Fruit fly (Drosophila melanogaster) whole organism, adult: ENCODE results near the gene HipHop.

ENCODE experiments used
- CG11617 ChIP-seq: fragments of 200-800 bp; sonication (Bioruptor generic); optimal IDR thresholded peaks from 2 replicates; lab custom pipeline; 2017; ENCODE audit warnings: mild to moderate bottlenecking, missing biosample characterization, missing genetic modification reagents, missing genetic modification characterization
- CG12768 ChIP-seq: fragments of 200-800 bp; sonication (Bioruptor generic); optimal IDR thresholded peaks from 2 replicates; lab custom pipeline; 2017; ENCODE audit warnings: missing biosample characterization, missing genetic modification characterization, mild to moderate bottlenecking, moderate library complexity, missing genetic modification reagents
- CG14711 ChIP-seq: fragments of 200-800 bp; sonication (Bioruptor generic); optimal IDR thresholded peaks from 2 replicates; lab custom pipeline; 2018; ENCODE audit warnings: missing biosample characterization, mild to moderate bottlenecking, missing genetic modification characterization, moderate library complexity
- CG1620 ChIP-seq: fragments of 200-800 bp; sonication (Bioruptor generic); optimal IDR thresholded peaks from 2 replicates; lab custom pipeline; 2016; ENCODE audit warnings: missing biosample characterization, missing genetic modification characterization
- CG33017 ChIP-seq: fragments of 200-800 bp; sonication (Bioruptor generic); optimal IDR thresholded peaks from 2 replicates; lab custom pipeline; 2018; ENCODE audit warnings: missing biosample characterization, mild to moderate bottlenecking, missing genetic modification characterization, moderate library complexity
- CG5204 ChIP-seq: fragments of 200-800 bp; sonication (Bioruptor generic); optimal IDR thresholded peaks from 2 replicates; lab custom pipeline; 2016; ENCODE audit warnings: missing biosample characterization, missing genetic modification characterization
- CG7045 ChIP-seq: fragments of 200-800 bp; sonication (Bioruptor generic); optimal IDR thresholded peaks from 2 replicates; lab custom pipeline; 2017; ENCODE audit warnings: missing biosample characterization, mild to moderate bottlenecking, missing genetic modification characterization
- CG7101 ChIP-seq: fragments of 200-800 bp; sonication (Bioruptor generic); optimal IDR thresholded peaks from 2 replicates; lab custom pipeline; 2018; ENCODE audit warnings: missing biosample characterization, mild to moderate bottlenecking, missing genetic modification characterization, moderate library complexity
- Clk ChIP-seq: fragments of 200-800 bp; sonication (Bioruptor generic); optimal IDR thresholded peaks from 2 replicates; lab custom pipeline; 2017; ENCODE audit warnings: missing biosample characterization, missing genetic modification characterization
- Crg-1 ChIP-seq: fragments of 200-800 bp; sonication (Bioruptor generic); optimal IDR thresholded peaks from 2 replicates; lab custom pipeline; 2016; ENCODE audit warnings: missing biosample characterization, missing genetic modification characterization
- Hr96 ChIP-seq: fragments of 200-800 bp; sonication (Bioruptor generic); optimal IDR thresholded peaks from 2 replicates; lab custom pipeline; 2016; ENCODE audit warnings: missing biosample characterization, missing genetic modification characterization
- Mnt ChIP-seq: fragments of 200-800 bp; sonication (Bioruptor generic); optimal IDR thresholded peaks from 2 replicates; lab custom pipeline; 2016; ENCODE audit warnings: missing biosample characterization, mild to moderate bottlenecking, missing genetic modification characterization
- bab1 ChIP-seq: fragments of 200-800 bp; sonication (Bioruptor generic); optimal IDR thresholded peaks from 3 replicates; lab custom pipeline; 2019; ENCODE audit warnings: missing biosample characterization, mild to moderate bottlenecking, missing genetic modification characterization, moderate library complexity
- cic ChIP-seq: fragments of 200-800 bp; sonication (Bioruptor generic); optimal IDR thresholded peaks from 2 replicates; lab custom pipeline; 2017; ENCODE audit warnings: missing biosample characterization, mild to moderate bottlenecking, missing genetic modification characterization, moderate library complexity
- cnc ChIP-seq, 2 experiments: fragments of >200 bp; optimal IDR thresholded peaks; 2 replicates each; lab custom pipeline; 2017
- kay ChIP-seq: fragments of 200-800 bp; sonication (Bioruptor generic); peaks from one replicate; lab custom pipeline; 2016; ENCODE audit warnings: missing biosample characterization, missing genetic modification characterization, borderline replicate concordance
- ovo ChIP-seq: fragments of 200-800 bp; sonication (Bioruptor generic); optimal IDR thresholded peaks from 2 replicates; lab custom pipeline; 2016; ENCODE audit warnings: missing biosample characterization, missing genetic modification characterization
- pad ChIP-seq: fragments of 200-800 bp; sonication (Bioruptor generic); optimal IDR thresholded peaks from 3 replicates; lab custom pipeline; 2017; ENCODE audit warnings: missing biosample characterization, missing genetic modification characterization, mild to moderate bottlenecking, moderate library complexity, missing genetic modification reagents
- tj ChIP-seq: fragments of 200-800 bp; sonication (Bioruptor generic); optimal IDR thresholded peaks from 3 replicates; lab custom pipeline; 2017; ENCODE audit warnings: missing biosample characterization, mild to moderate bottlenecking, missing genetic modification characterization, moderate library complexity
- toe ChIP-seq: fragments of 200-800 bp; sonication (Bioruptor generic); optimal IDR thresholded peaks from 2 replicates; lab custom pipeline; 2016; ENCODE audit warnings: missing biosample characterization, missing genetic modification characterization

HipHop gene

dm6 chr3L:18813963-18814647, 6.9 kb upstream of the HipHop start:
- TF ChIP-seq CG11617: peak; percentile 79
- TF ChIP-seq CG12768 (GFP tag; lab: Kevin White, UChicago): peak; percentile 65
- TF ChIP-seq tj (GFP tag; lab: Kevin White, UChicago): peak; percentile 84
- TF ChIP-seq Mnt (GFP tag; lab: Kevin White, UChicago): peak; percentile 84
- no peak for TF ChIP-seq Hr96 (GFP tag; lab: Kevin White, UChicago)
- peak; percentile 78 for TF ChIP-seq Crg-1 (GFP tag; lab: Kevin White, UChicago)
- no peak for TF ChIP-seq CG1620
- TF ChIP-seq CG14711: peak; percentile 40
- TF ChIP-seq CG5204: no peak
- peak; percentile 73 for TF ChIP-seq Clk (GFP tag; lab: Kevin White, UChicago)
- peak; percentile 67 for TF ChIP-seq pad (GFP tag; lab: Kevin White, UChicago)
- peak; percentile 68 for TF ChIP-seq kay
- peak; percentile 91 for TF ChIP-seq ovo (GFP tag; lab: Kevin White, UChicago)
- TF ChIP-seq CG33017 (tag; lab: Kevin White, UChicago): peak; percentile 60
- no peak for TF ChIP-seq cnc (optimal IDR thresholded peaks at IDR 0.05; lab: Kevin White, UChicago)
- peak; percentile 81 for TF ChIP-seq CG7101 (tag; lab: Kevin White, UChicago)
- TF ChIP-seq CG7045 (GFP tag; lab: Kevin White, UChicago): peak; percentile 83
- peak; percentile 90 for TF ChIP-seq cic (GFP tag; lab: Kevin White, UChicago)
- no peak for TF ChIP-seq toe
- peak; percentile 17 for TF ChIP-seq bab1 (GFP tag; lab: Kevin White, UChicago)

DNA sequence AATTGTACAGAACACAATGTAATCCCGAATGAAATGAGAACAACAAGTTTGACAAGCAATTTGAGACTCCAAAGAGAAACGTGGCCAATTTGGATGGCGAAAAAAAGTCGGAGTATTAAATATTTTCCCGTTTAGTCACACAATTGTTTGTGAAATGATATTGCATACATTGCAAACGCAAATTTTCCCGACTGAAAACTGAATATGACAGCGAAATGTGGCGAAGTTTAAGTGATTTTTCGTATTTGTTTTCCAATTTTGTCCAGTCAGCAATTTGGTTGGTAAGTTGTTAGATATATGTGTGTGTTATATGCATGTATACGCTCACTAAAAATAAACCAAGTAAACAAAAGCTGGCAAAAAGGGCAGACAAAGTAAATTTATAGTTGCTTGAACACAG, 4.8 kb upstream of the HipHop start:
- TF ChIP-seq Crg-1 (GFP tag; lab: Kevin White, UChicago): no peak
- no peak for TF ChIP-seq CG14711
- peak; percentile 92 for TF ChIP-seq tj (GFP tag; lab: Kevin White, UChicago)
- no peak for TF ChIP-seq CG11617
- no peak for TF ChIP-seq bab1 (GFP tag; lab: Kevin White, UChicago)
- TF ChIP-seq Mnt (GFP tag; lab: Kevin White, UChicago): no peak
- TF ChIP-seq cnc (optimal IDR thresholded peaks at IDR 0.05; lab: Kevin White, UChicago): no peak
- TF ChIP-seq CG1620: no peak
- no peak for TF ChIP-seq CG7045 (GFP tag; lab: Kevin White, UChicago)

DNA sequence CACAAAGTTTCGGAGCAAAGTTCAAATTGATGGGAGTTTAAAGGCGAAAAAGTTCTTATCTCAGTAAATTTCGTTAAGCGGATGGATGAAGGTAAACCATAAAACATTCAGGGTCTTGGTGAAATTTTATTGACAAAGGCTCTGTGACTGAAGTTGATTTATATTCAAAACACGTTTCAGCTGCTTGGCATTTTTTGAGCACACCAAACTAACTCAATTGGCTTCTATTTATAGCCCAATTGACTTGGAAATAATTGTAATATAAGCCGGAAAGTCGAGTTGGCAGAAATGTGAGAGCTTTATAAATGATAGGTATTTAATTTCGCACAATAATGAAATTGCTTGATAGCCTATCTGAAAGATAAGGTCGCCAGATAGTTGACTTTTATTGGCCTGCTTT, 4.3 kb upstream of the HipHop start:
- TF ChIP-seq cic (GFP tag; lab: Kevin White, UChicago) (no peak), kay (peak; percentile 63)

DNA sequence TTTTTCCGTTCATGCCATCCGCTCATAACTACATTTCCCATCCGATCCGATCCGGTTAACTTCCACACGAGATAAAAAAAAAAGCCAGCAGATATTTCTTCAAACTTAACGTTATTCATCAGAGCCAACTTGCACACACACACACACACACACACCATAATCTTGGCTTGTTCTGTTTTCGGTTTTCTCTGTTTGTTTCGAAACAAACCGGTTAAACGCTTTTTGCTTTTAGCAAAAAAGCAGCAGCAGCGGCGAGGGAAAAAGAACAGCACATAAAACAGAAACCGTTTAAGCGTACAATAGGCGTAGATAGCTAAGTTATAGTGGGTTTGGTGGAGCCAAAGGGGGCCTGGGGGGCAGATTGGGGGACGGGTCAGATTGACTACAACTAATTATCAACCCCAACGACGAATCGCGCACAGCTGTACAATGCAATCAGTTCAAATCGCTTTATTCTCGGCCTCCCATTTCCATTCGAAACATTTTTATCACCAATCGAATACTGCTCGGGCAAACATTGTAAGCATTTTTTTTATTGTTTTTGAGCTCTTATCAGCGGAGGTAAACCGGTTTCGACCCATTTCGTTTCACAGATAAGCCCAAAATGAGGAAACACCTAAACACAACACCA, 3.6 kb upstream of the HipHop start:
- no peak for TF ChIP-seq pad (GFP tag; lab: Kevin White, UChicago)
- no peak for TF ChIP-seq Crg-1 (GFP tag; lab: Kevin White, UChicago)
- TF ChIP-seq CG14711: no peak
- TF ChIP-seq ovo (GFP tag; lab: Kevin White, UChicago): no peak
- no peak for TF ChIP-seq CG7045 (GFP tag; lab: Kevin White, UChicago)
- peak; percentile 63 for TF ChIP-seq cic (GFP tag; lab: Kevin White, UChicago)
- TF ChIP-seq CG5204: no peak
- TF ChIP-seq Clk (GFP tag; lab: Kevin White, UChicago): no peak
- no peak for TF ChIP-seq Mnt (GFP tag; lab: Kevin White, UChicago)
- no peak for TF ChIP-seq toe
- TF ChIP-seq CG12768 (GFP tag; lab: Kevin White, UChicago): no peak
- no peak for TF ChIP-seq CG33017 (tag; lab: Kevin White, UChicago)
- peak; percentile 35 for TF ChIP-seq kay

DNA sequence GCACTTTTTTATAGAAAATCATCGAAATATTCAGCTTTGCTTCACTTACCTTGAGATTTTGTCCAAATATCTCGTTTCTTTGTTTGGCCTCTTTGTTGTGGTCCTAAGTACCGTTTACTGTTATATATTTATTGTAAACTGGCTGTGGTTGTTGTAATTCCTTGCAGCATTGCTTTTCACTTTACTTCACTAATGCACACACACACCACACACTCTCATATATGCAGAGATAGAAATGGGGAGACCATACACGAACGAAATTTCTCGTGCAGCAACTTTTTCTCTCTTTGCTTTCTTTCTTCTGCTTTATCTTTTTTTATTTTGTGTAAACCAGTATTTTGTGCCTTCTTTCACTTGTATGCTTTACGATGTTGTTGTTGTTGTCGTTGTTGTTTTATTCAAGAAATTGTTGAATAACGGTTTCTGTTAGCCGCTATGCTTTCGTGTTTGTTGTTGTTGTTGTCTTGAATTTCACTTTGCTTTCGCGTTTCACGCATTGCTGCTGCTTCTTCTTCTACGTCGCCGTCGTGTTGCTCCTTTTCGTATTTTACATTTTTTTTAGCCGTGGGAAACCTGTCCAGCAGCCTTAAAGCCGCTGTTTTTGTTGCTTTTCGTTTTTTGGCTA, 1.6 kb upstream of the HipHop start:
- TF ChIP-seq Mnt (GFP tag; lab: Kevin White, UChicago): no peak

DNA sequence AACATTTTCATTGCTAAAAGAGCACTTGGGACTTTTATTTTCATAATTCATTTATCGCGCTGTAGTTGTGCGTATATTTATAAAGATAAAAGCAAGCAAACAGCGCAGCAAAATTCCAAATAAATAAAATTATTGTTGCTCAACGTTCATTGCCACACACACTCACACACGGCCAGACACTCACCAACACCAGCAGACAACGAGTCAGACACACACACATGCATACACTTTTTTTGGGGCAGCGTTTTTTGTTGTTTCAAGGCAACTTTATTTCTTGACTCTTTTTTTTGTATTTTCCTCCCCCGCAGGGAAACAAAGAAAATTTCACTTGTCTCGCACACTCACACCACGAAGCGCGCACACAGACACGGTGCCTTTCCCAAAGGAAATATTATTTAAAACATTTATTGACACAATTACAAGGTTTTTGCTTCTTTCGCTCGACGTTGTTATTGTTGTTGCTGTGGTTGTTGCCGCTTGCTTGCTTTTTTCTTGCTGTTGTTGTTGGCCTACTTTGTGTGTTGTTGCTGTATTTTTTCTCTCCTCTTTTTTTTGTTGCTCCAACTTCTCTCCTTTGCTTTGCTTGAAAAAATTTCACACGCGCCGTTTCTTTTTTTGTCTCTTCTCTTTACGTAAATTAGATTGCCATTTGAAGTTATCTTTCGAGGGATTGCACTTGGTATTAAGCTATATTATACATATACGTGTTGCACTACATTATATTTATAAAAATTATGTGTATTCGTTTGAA, 909 bp upstream of the HipHop start:
- TF ChIP-seq CG7045 (GFP tag; lab: Kevin White, UChicago) (no peak), tj (GFP tag; lab: Kevin White, UChicago) (no peak), CG7101 (tag; lab: Kevin White, UChicago) (peak; percentile 35), CG14711 (peak; percentile 8), CG5204 (no peak), kay (peak; percentile 96), CG12768 (GFP tag; lab: Kevin White, UChicago) (peak; percentile 21), Mnt (GFP tag; lab: Kevin White, UChicago) (peak; percentile 58), bab1 (GFP tag; lab: Kevin White, UChicago) (peak; percentile 30), ovo (GFP tag; lab: Kevin White, UChicago) (peak; percentile 49), CG11617 (peak; percentile 51), Clk (GFP tag; lab: Kevin White, UChicago) (no peak), Hr96 (GFP tag; lab: Kevin White, UChicago) (no peak)
